Worm (Caenorhabditis elegans) whole organism, young adult: ENCODE measurements around the gene sknr-1.

Experiments
- B0019.2 ChIP-seq: fragments of 200-800 bp; sonication (Bioruptor generic); conservative IDR thresholded peaks from 2 replicates; pipeline ENCODE4 v1.3.6; 2022; ENCODE audit warnings: missing genetic modification reagents, missing genetic modification characterization, missing compliant biosample characterization
- C06A6.2 ChIP-seq: fragments of 200-800 bp; sonication (Bioruptor generic); conservative IDR thresholded peaks from 2 replicates; pipeline ENCODE4 v1.3.6; 2022; ENCODE audit warnings: missing genetic modification characterization, missing compliant biosample characterization
- C17E4.6 ChIP-seq: fragments of 200-800 bp; sonication (Bioruptor generic); IDR thresholded peaks from 2 replicates; pipeline ENCODE4 v1.3.6; 2022; ENCODE audit warnings: missing genetic modification reagents, missing genetic modification characterization, missing compliant biosample characterization
- D2030.7 ChIP-seq: fragments of 200-800 bp; sonication (Bioruptor generic); IDR thresholded peaks from 2 replicates; pipeline ENCODE4 v1.3.6; 2022; ENCODE audit warnings: missing genetic modification reagents, missing genetic modification characterization, missing compliant biosample characterization
- F23B12.7 ChIP-seq: sonication (generic microtip); optimal IDR thresholded peaks from 2 replicates; lab custom pipeline; 2017; ENCODE audit warnings: missing genetic modification characterization, mild to moderate bottlenecking, missing compliant biosample characterization, antibody characterized with exemption, moderate library complexity; ENCODE audit not compliant: insufficient read depth
- F33H1.4 ChIP-seq: fragments of 200-800 bp; sonication (Bioruptor generic); IDR thresholded peaks from 2 replicates; pipeline ENCODE4 v1.3.6; 2022; ENCODE audit warnings: missing genetic modification reagents, missing genetic modification characterization, missing compliant biosample characterization
- F37B4.10 ChIP-seq: fragments of 200-800 bp; sonication (Bioruptor generic); IDR thresholded peaks from 2 replicates; pipeline ENCODE4 v1.3.6; 2022; ENCODE audit warnings: missing genetic modification characterization, missing compliant biosample characterization
- F52B5.7 ChIP-seq: sonication (generic microtip); optimal IDR thresholded peaks from 2 replicates; lab custom pipeline; 2016; ENCODE audit warnings: mild to moderate bottlenecking, missing genetic modification characterization, missing compliant biosample characterization
- T26A5.8 ChIP-seq: sonication (generic microtip); optimal IDR thresholded peaks from 2 replicates; lab custom pipeline; 2016; ENCODE audit warnings: missing genetic modification characterization, missing compliant biosample characterization
- Y67H2A.10 ChIP-seq: fragments of 200-800 bp; sonication (Bioruptor generic); conservative IDR thresholded peaks from 2 replicates; pipeline ENCODE4 v1.3.6; 2022; ENCODE audit warnings: missing genetic modification reagents, missing genetic modification characterization, missing compliant biosample characterization
- Y79H2A.3 ChIP-seq: fragments of 200-800 bp; sonication (Bioruptor generic); conservative IDR thresholded peaks from 2 replicates; pipeline ENCODE4 v1.3.6; 2022; ENCODE audit warnings: missing genetic modification reagents, missing genetic modification characterization, missing compliant biosample characterization
- Y95B8A.8 ChIP-seq: fragments of 200-800 bp; sonication (Bioruptor generic); IDR thresholded peaks from 2 replicates; pipeline ENCODE4 v1.3.6; 2022; ENCODE audit warnings: missing genetic modification reagents, missing genetic modification characterization, missing compliant biosample characterization
- attf-3 ChIP-seq: fragments of 200-800 bp; sonication (Bioruptor generic); conservative IDR thresholded peaks from 2 replicates; pipeline ENCODE4 v1.3.6; 2022; ENCODE audit warnings: missing genetic modification reagents, missing genetic modification characterization, missing compliant biosample characterization
- attf-6 ChIP-seq: fragments of 200-800 bp; sonication (Bioruptor generic); IDR thresholded peaks from 2 replicates; pipeline ENCODE4 v1.3.6; 2022; ENCODE audit warnings: missing genetic modification reagents, missing genetic modification characterization, missing compliant biosample characterization
- bed-2 ChIP-seq: fragments of 200-800 bp; sonication (Bioruptor generic); IDR thresholded peaks from 2 replicates; pipeline ENCODE4 v1.3.6; 2022; ENCODE audit warnings: missing genetic modification reagents, missing genetic modification characterization, missing compliant biosample characterization
- ccch-3 ChIP-seq: fragments of 200-800 bp; sonication (Bioruptor generic); optimal IDR thresholded peaks from 2 replicates; lab custom pipeline; 2018; ENCODE audit warnings: mild to moderate bottlenecking, missing genetic modification characterization, missing compliant biosample characterization
- ceh-58 ChIP-seq: fragments of 200-800 bp; sonication (Bioruptor generic); IDR thresholded peaks from 2 replicates; pipeline ENCODE4 v1.3.6; 2022; ENCODE audit warnings: missing genetic modification characterization, missing compliant biosample characterization
- dpl-1 ChIP-seq: fragments of 150-350 bp; optimal IDR thresholded peaks from 2 replicates; lab custom pipeline; 2014; ENCODE audit warnings: missing biosample characterization, missing genetic modification reagents, missing genetic modification characterization
- ekl-4 ChIP-seq: fragments of 200-800 bp; sonication (Bioruptor generic); IDR thresholded peaks from 2 replicates; pipeline ENCODE4 v1.3.6; 2022; ENCODE audit warnings: missing genetic modification reagents, missing genetic modification characterization, missing compliant biosample characterization
- ets-4 ChIP-seq: fragments of 200-800 bp; sonication (Bioruptor generic); optimal IDR thresholded peaks from 2 replicates; lab custom pipeline; 2018; ENCODE audit warnings: mild to moderate bottlenecking, missing genetic modification characterization, missing compliant biosample characterization
- gei-17 ChIP-seq: fragments of 200-800 bp; sonication (Bioruptor generic); optimal IDR thresholded peaks from 2 replicates; lab custom pipeline; 2018; ENCODE audit warnings: mild to moderate bottlenecking, missing genetic modification characterization, missing compliant biosample characterization
- hlh-26 ChIP-seq: fragments of 200-800 bp; sonication (Bioruptor generic); conservative IDR thresholded peaks from 2 replicates; pipeline ENCODE4 v1.3.6; 2022; ENCODE audit warnings: missing genetic modification reagents, missing genetic modification characterization, missing compliant biosample characterization
- hmg-20 ChIP-seq: fragments of 200-800 bp; sonication (Bioruptor generic); IDR thresholded peaks from 2 replicates; pipeline ENCODE4 v1.3.6; 2022; ENCODE audit warnings: missing genetic modification reagents, missing genetic modification characterization, missing compliant biosample characterization
- hrde-1 ChIP-seq: sonication (generic microtip); optimal IDR thresholded peaks from 2 replicates; lab custom pipeline; 2016; ENCODE audit warnings: missing genetic modification characterization, mild to moderate bottlenecking, missing compliant biosample characterization, moderate library complexity, missing genotype, missing genetic modification reagents, borderline replicate concordance
- lin-35 ChIP-seq, 3 experiments: fragments of 150-350 bp in 2 of 3; sonication (generic microtip) in 1 of 3; optimal IDR thresholded peaks; 2 replicates each; lab custom pipeline; 2014 to 2018; ENCODE audit warnings: missing biosample characterization in 3 of 3, missing genetic modification characterization in 3 of 3, missing genetic modification reagents in 3 of 3
- lin-54 ChIP-seq: fragments of 200-800 bp; sonication (Bioruptor generic); optimal IDR thresholded peaks from 2 replicates; lab custom pipeline; 2018; ENCODE audit warnings: mild to moderate bottlenecking, missing genetic modification characterization, missing compliant biosample characterization
- lir-1 ChIP-seq: fragments of 200-800 bp; sonication (Bioruptor generic); conservative IDR thresholded peaks from 2 replicates; pipeline ENCODE4 v1.3.6; 2022; ENCODE audit warnings: missing genetic modification reagents, missing genetic modification characterization, missing compliant biosample characterization
- lsy-27 ChIP-seq: sonication (generic microtip); optimal IDR thresholded peaks from 2 replicates; lab custom pipeline; 2017; ENCODE audit warnings: missing genetic modification characterization, mild to moderate bottlenecking, missing compliant biosample characterization, antibody characterized with exemption, missing genotype, borderline replicate concordance; ENCODE audit not compliant: insufficient read depth
- madf-3 ChIP-seq: fragments of 200-800 bp; sonication (Bioruptor generic); IDR thresholded peaks from 2 replicates; pipeline ENCODE4 v1.3.6; 2022; ENCODE audit warnings: missing genetic modification reagents, missing genetic modification characterization, missing compliant biosample characterization
- madf-8 ChIP-seq: fragments of 200-800 bp; sonication (Bioruptor generic); conservative IDR thresholded peaks from 2 replicates; pipeline ENCODE4 v1.3.6; 2022; ENCODE audit warnings: missing genetic modification reagents, missing genetic modification characterization, missing compliant biosample characterization
- mcd-1 ChIP-seq: fragments of 200-800 bp; sonication (Bioruptor generic); IDR thresholded peaks from 2 replicates; pipeline ENCODE4 v1.3.6; 2022; ENCODE audit warnings: missing genetic modification reagents, missing genetic modification characterization, missing compliant biosample characterization
- mel-28 ChIP-seq: sonication (generic microtip); optimal IDR thresholded peaks from 2 replicates; lab custom pipeline; 2016; ENCODE audit warnings: borderline replicate concordance, mild to moderate bottlenecking, missing genetic modification characterization, missing compliant biosample characterization
- nfya-1 ChIP-seq: sonication (generic microtip); optimal IDR thresholded peaks from 2 replicates; lab custom pipeline; 2017; ENCODE audit warnings: antibody characterized with exemption, missing compliant biosample characterization, missing genetic modification characterization, borderline replicate concordance; ENCODE audit not compliant: insufficient read depth
- nhr-120 ChIP-seq: fragments of 200-800 bp; sonication (Bioruptor generic); IDR thresholded peaks from 2 replicates; pipeline ENCODE4 v1.3.6; 2022; ENCODE audit warnings: missing genetic modification characterization, missing compliant biosample characterization
- pbrm-1 ChIP-seq: fragments of 200-800 bp; sonication (Bioruptor generic); IDR thresholded peaks from 2 replicates; pipeline ENCODE4 v1.3.6; 2022; ENCODE audit warnings: missing genetic modification reagents, missing genetic modification characterization, missing compliant biosample characterization
- pha-4 ChIP-seq: fragments of 150-350 bp; sonication (generic microtip); optimal IDR thresholded peaks from 2 replicates; lab custom pipeline; 2014; ENCODE audit warnings: missing biosample characterization, missing genetic modification reagents, missing genetic modification characterization
- rpc-1 ChIP-seq, 2 experiments: fragments of 150-350 bp in 1 of 2; sonication (generic microtip) in 1 of 2; optimal IDR thresholded peaks; 2 replicates each; lab custom pipeline; 2014 to 2018; ENCODE audit warnings: missing biosample characterization in 1 of 2, missing genetic modification characterization in 1 of 2, missing genetic modification reagents in 1 of 2, missing genotype in 1 of 2
- snpc-3.4 ChIP-seq: sonication (generic microtip); optimal IDR thresholded peaks from 2 replicates; lab custom pipeline; 2017; ENCODE audit warnings: missing genetic modification characterization, mild to moderate bottlenecking, missing compliant biosample characterization, antibody characterized with exemption, moderate library complexity, missing genotype, missing genetic modification reagents
- snpc-4 ChIP-seq, 5 experiments: fragments of 150-350 bp in 1 of 5; sonication (generic microtip) in 4 of 5; optimal IDR thresholded peaks; 2 replicates each; lab custom pipeline; 2014 to 2018; ENCODE audit warnings: missing genetic modification characterization in 5 of 5, missing biosample characterization in 3 of 5, antibody characterized with exemption in 2 of 5, mild to moderate bottlenecking in 2 of 5, missing compliant biosample characterization in 2 of 5, missing genotype in 2 of 5, moderate library complexity in 2 of 5, missing genetic modification reagents in 1 of 5
- somi-1 ChIP-seq: fragments of 200-800 bp; sonication (Bioruptor generic); optimal IDR thresholded peaks from 2 replicates; lab custom pipeline; 2018; ENCODE audit warnings: mild to moderate bottlenecking, missing genetic modification characterization, missing compliant biosample characterization
- tlf-1 ChIP-seq: fragments of 200-800 bp; sonication (Bioruptor generic); optimal IDR thresholded peaks from 2 replicates; lab custom pipeline; 2018; ENCODE audit warnings: mild to moderate bottlenecking, missing genetic modification characterization, missing compliant biosample characterization
- zfh-2 ChIP-seq: fragments of 200-800 bp; sonication (Bioruptor generic); conservative IDR thresholded peaks from 2 replicates; pipeline ENCODE4 v1.3.6; 2022; ENCODE audit warnings: missing genetic modification reagents, missing genetic modification characterization, missing compliant biosample characterization
- ztf-22 ChIP-seq: fragments of 200-800 bp; sonication (Bioruptor generic); optimal IDR thresholded peaks from 2 replicates; lab custom pipeline; 2018; ENCODE audit warnings: mild to moderate bottlenecking, missing genetic modification characterization, moderate library complexity, missing compliant biosample characterization
- ztf-26 ChIP-seq: sonication (generic microtip); optimal IDR thresholded peaks from 2 replicates; lab custom pipeline; 2017; ENCODE audit warnings: missing genetic modification characterization, missing compliant biosample characterization
- ztf-28 ChIP-seq: fragments of 200-800 bp; sonication (Bioruptor generic); IDR thresholded peaks from 2 replicates; pipeline ENCODE4 v1.3.6; 2022; ENCODE audit warnings: missing genetic modification reagents, missing genetic modification characterization, missing compliant biosample characterization

The sknr-1 gene

DNA sequence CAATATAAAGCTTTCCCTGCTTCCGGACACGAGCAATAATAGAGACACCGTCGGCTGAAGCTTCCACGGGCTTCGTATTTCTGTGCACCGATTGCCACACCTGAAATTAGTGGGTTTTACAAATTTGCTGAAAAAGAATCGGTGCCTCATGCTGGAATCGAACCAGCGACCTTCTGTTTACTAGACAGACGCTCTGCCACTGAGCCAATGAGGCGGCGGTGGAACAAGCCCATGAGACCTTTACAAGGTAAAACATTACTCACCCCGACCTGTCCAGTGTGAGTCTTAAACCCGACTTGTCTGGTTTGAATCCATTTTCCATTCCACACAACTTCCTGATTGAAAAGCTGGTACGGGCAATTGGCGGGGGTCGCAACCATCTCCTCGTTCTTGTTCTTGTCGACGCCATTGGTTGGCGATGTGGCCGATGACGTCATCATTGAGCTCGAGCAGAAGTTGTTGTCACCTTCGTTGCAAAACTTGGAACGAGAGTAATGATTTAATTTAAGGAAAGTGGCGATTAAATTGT lies 39.3 kb upstream of the sknr-1 start, which contains the start of gene ndx-2 (continued):
- peak; percentile 33; the same call in 1 of the 2 replicates for TF ChIP-seq madf-3 (GFP tag; lab: Robert Waterston, UW)
- TF ChIP-seq C17E4.6 (GFP tag; lab: Robert Waterston, UW), result no peak
- TF ChIP-seq F52B5.7 (tag; lab: Kevin White, UChicago), result peak; percentile 68
- no peak; the same call in 1 of the 2 replicates for TF ChIP-seq zfh-2 (GFP tag; lab: Robert Waterston, UW)
- no peak for TF ChIP-seq F37B4.10 (GFP tag; lab: Robert Waterston, UW)
- peak; percentile 45 for TF ChIP-seq F33H1.4 (GFP tag; lab: Robert Waterston, UW)
- TF ChIP-seq bed-2 (GFP tag; lab: Robert Waterston, UW), result no peak
- TF ChIP-seq mcd-1 (GFP tag; lab: Robert Waterston, UW), result peak; percentile 68
- peak; percentile 3 for TF ChIP-seq hrde-1 (tag; lab: Kevin White, UChicago)
- 0 out of 2 replicates have a peak, but pooled peaks have one; percentile 35 for TF ChIP-seq hmg-20 (GFP tag; lab: Robert Waterston, UW)
- TF ChIP-seq snpc-4 (GFP tag; optimal IDR thresholded peaks at IDR 0.05; lab: Kevin White, UChicago), result peak; percentile 28
- TF ChIP-seq snpc-4 (tag; optimal IDR thresholded peaks at IDR 0.05; lab: Kevin White, UChicago), result peak in 3 of 4 experiments; percentile 12 to 55 (median 23)
- TF ChIP-seq tlf-1 (GFP tag; lab: Kevin White, UChicago), result no peak
- TF ChIP-seq madf-8 (GFP tag; lab: Robert Waterston, UW), result no peak
- peak; percentile 1 for TF ChIP-seq somi-1 (GFP tag; lab: Kevin White, UChicago)
- no peak for TF ChIP-seq lir-1 (GFP tag; lab: Robert Waterston, UW)
- no peak for TF ChIP-seq ztf-28 (GFP tag; lab: Robert Waterston, UW)
- TF ChIP-seq gei-17, result no peak
- peak; percentile 59; the same call in 1 of the 2 replicates for TF ChIP-seq ekl-4 (GFP tag; lab: Robert Waterston, UW)
- no peak for TF ChIP-seq Y79H2A.3
- TF ChIP-seq lin-35 (GFP tag; optimal IDR thresholded peaks at IDR 0.05; lab: Kevin White, UChicago), result peak in 1 of 3 experiments; percentile 24
- no peak for TF ChIP-seq C06A6.2
- TF ChIP-seq attf-6 (GFP tag; lab: Robert Waterston, UW), result peak; percentile 60; the same call in 1 of the 2 replicates
- TF ChIP-seq nhr-120 (GFP tag; lab: Robert Waterston, UW), result no peak
- 0 out of 2 replicates have a peak, but pooled peaks have one; percentile 20 for TF ChIP-seq pbrm-1 (GFP tag; lab: Robert Waterston, UW)
- no peak for TF ChIP-seq B0019.2
- TF ChIP-seq snpc-3.4 (tag; lab: Kevin White, UChicago), result peak; percentile 43
- TF ChIP-seq nfya-1 (tag; lab: Kevin White, UChicago), result no peak
- TF ChIP-seq ccch-3 (GFP tag; lab: Kevin White, UChicago), result no peak
- TF ChIP-seq lin-54 (GFP tag; lab: Kevin White, UChicago), result peak; percentile 58
- peak; percentile 17 for TF ChIP-seq ztf-26 (tag; lab: Kevin White, UChicago)
- TF ChIP-seq Y95B8A.8 (GFP tag; lab: Robert Waterston, UW), result 0 out of 2 replicates have a peak, but pooled peaks have one; percentile 65
- no peak for TF ChIP-seq pha-4 (tag; lab: Kevin White, UChicago)
- peak; percentile 73 for TF ChIP-seq F23B12.7 (tag; lab: Kevin White, UChicago)
- peak; percentile 3 for TF ChIP-seq T26A5.8 (tag; lab: Kevin White, UChicago)
- peak; percentile 57; the same call in 1 of the 2 replicates for TF ChIP-seq D2030.7
- TF ChIP-seq dpl-1 (GFP tag; lab: Kevin White, UChicago), result no peak
- TF ChIP-seq lsy-27, result no peak
- TF ChIP-seq rpc-1 (optimal IDR thresholded peaks at IDR 0.05; lab: Kevin White, UChicago), result peak; percentile 66
- TF ChIP-seq rpc-1 (tag; optimal IDR thresholded peaks at IDR 0.05; lab: Kevin White, UChicago), result peak; percentile 81
- no peak for TF ChIP-seq attf-3 (GFP tag; lab: Robert Waterston, UW)
- peak; percentile 35 for TF ChIP-seq ztf-22
- TF ChIP-seq mel-28 (tag; lab: Kevin White, UChicago), result no peak
- no peak for TF ChIP-seq ets-4 (GFP tag; lab: Kevin White, UChicago)
- TF ChIP-seq hlh-26 (GFP tag; lab: Robert Waterston, UW), result no peak
- no peak for TF ChIP-seq Y67H2A.10 (GFP tag; lab: Robert Waterston, UW)
- 0 out of 2 replicates have a peak, but pooled peaks have one; percentile 75 for TF ChIP-seq ceh-58 (GFP tag; lab: Robert Waterston, UW)
